Worm (Caenorhabditis elegans): ENCODE results near the gene lin-36.

Gene lin-36

DNA sequence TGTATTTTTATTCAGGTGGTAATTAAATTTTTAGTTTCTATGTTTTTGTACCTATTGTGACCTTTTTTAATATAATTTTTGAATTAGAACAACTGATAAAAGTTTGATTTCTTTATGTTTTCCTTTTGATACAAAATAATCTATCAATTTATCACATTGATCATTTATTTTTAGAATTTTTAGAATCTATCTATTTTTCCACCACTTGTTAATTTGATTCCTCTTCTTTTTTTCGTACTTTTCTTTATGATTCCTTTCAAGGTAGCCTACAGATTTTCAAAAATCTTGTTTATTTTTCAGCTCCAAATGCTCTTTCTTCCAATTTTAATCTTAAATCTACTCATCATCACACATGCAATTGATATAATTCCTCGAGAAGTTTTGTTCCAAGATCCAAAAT is 17.3 kb upstream of the lin-36 start, which contains the start of gene dpf-6:
Gene dpf-6, plus strand, starts transcription at position 301 of the 400 bp plus-strand sequence.
- no peak for TF ChIP-seq unc-39 (tag; optimal IDR thresholded peaks at IDR 0.05)
- TF ChIP-seq elt-3 (tag; optimal IDR thresholded peaks at IDR 0.05) = no peak
- TF ChIP-seq snpc-4 (tag; optimal IDR thresholded peaks at IDR 0.05) = no peak
- no peak for TF ChIP-seq tbx-8 (GFP tag; optimal IDR thresholded peaks at IDR 0.05)

DNA sequence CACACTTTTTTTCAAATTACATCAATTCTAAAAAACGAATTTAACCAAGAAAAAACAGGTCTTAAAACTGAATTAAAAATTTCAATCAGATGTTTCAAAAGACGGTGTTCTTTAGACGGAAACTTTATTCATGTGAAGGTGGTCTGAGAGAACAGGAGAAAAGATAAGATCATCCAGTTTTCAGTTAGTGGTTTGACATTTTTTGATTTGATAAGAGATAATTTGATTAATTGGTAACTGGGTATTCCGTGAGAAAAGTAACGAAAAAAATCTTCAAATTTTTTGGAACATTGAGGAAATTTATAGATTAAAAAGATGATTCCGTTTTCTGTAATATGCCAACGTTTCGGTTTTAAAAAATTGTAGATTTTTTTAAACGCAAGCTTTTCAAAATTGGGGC is 15.8 kb upstream of the lin-36 start:
- TF ChIP-seq elt-3 (tag; optimal IDR thresholded peaks at IDR 0.05) = no peak

DNA sequence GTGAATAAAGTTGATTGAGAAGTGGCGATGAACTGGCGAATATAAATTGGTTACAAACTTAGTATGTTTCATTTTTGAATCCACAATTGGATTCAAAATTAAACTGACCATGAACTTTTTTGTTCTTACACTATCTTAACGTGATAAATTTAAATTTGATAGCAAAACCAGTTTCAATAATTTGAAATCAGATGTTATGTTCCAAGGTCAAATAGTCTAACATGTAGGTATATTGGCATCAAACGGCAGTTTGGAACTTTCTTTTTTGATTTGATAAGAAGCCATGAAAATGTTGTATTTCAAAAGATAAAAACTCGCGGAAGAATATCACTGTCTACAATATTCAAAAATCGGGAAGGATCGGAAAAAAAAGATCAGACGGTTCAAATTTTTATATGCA is 15.4 kb upstream of the lin-36 start:
- TF ChIP-seq mab-5 (tag; optimal IDR thresholded peaks at IDR 0.05) (no peak), cnd-1 (tag; optimal IDR thresholded peaks at IDR 0.05) (no peak), pha-4 (tag; optimal IDR thresholded peaks at IDR 0.05) (no peak), nhr-28 (tag; optimal IDR thresholded peaks at IDR 0.05) (no peak), elt-3 (tag; optimal IDR thresholded peaks at IDR 0.05) (no peak), lin-32 (GFP tag; optimal IDR thresholded peaks at IDR 0.05) (no peak), ceh-43 (GFP tag; optimal IDR thresholded peaks at IDR 0.05) (no peak), lin-13 (tag; optimal IDR thresholded peaks at IDR 0.05) (no peak), mep-1 (tag; optimal IDR thresholded peaks at IDR 0.05) (no peak), unc-62 (GFP tag; optimal IDR thresholded peaks at IDR 0.05) (no peak), sptf-1 (tag; optimal IDR thresholded peaks at IDR 0.05) (no peak), unc-39 (tag; optimal IDR thresholded peaks at IDR 0.05) (no peak), tbx-8 (GFP tag; optimal IDR thresholded peaks at IDR 0.05) (no peak)

DNA sequence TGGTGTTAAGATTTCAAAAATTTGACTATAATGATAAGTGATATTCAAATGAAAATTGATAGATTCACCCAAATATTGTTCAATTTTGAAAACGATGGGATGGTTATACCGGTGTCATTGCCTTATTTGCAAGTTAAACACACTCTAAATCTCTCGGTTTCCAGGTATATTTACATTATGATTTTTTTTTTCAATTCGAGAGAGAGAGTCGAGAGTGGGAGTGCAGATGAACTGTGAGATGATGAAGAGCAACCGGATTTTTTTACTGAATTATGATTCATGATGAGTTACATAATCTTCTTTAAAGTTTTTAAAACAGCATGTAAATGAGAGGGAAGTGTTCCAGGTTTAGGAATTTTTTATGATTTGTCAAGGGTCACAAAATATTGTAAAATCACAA is 12.9 kb upstream of the lin-36 start, which contains the start of gene F44B9.10:
Gene F44B9.10, minus strand, starts transcription at position 101 of the 400 bp plus-strand sequence.
- TF ChIP-seq bed-3 (GFP tag; optimal IDR thresholded peaks at IDR 0.05) = no peak
- TF ChIP-seq nhr-237 (tag; optimal IDR thresholded peaks at IDR 0.05) = no peak
- TF ChIP-seq sptf-1 (tag; optimal IDR thresholded peaks at IDR 0.05) = no peak
- TF ChIP-seq unc-120 (tag; optimal IDR thresholded peaks at IDR 0.05; ENCODE audit: poor library complexity, severe bottlenecking) = no peak
- no peak for TF ChIP-seq tbx-8 (GFP tag; optimal IDR thresholded peaks at IDR 0.05)
- TF ChIP-seq ham-2 (GFP tag; optimal IDR thresholded peaks at IDR 0.05) = no peak
- TF ChIP-seq snpc-4 (tag; optimal IDR thresholded peaks at IDR 0.05) = no peak
- no peak for TF ChIP-seq zip-8 (tag; optimal IDR thresholded peaks at IDR 0.05)
- TF ChIP-seq drap-1 (GFP tag; optimal IDR thresholded peaks at IDR 0.05) = no peak

DNA sequence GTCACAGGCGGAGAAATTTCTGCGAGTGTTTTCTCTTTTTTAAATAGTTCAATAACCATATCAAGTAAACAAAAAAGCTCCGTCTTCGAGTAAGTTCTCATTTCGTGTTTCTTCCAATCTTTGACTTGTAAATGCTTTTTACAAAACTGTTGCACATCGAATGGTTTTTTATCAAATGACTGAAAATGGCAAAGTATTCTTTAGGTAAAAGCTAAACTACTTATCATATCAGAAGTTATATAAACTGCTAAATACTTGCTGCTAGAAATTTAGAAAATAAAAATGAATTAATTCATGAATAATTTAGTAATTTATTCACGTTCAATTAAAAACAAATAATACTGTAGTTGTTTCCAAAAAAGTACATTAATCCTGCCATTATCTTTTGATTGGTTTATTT is 10.3 kb upstream of the lin-36 start, which contains the start of gene F44B9.9:
Gene F44B9.9, minus strand, starts transcription at position 101 of the 400 bp plus-strand sequence.
- no peak for TF ChIP-seq sptf-1 (tag; optimal IDR thresholded peaks at IDR 0.05)
- TF ChIP-seq elt-3 (tag; optimal IDR thresholded peaks at IDR 0.05) = no peak
- no peak for TF ChIP-seq lsy-2 (tag; optimal IDR thresholded peaks at IDR 0.05)
- no peak for TF ChIP-seq ceh-43 (GFP tag; optimal IDR thresholded peaks at IDR 0.05)

DNA sequence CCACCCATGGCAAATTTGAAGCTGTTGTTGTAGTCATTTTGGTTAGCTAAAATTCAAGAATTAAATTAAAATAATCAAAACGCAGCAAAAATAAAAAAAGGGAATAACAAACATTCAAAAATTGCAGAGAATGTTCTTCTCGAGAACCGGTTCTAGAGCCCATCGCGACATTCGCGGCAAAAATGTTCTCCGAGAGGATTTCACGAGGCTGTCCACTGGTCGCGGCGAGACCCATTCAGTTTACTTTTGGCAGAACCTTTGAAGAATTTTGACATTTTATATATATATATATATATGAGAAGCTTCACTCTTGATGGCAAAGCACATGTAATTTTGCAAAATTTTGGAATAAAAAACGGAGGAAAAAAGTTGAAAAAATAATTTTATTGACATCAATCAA is 8.8 kb upstream of the lin-36 start, which contains the start of gene F44B9.8:
Gene F44B9.8, minus strand, starts transcription at position 163 of the 400 bp plus-strand sequence.
- TF ChIP-seq mab-5 (tag; optimal IDR thresholded peaks at IDR 0.05) (no peak), M03D4.4 (tag; optimal IDR thresholded peaks at IDR 0.05) (no peak), ztf-11 (tag; optimal IDR thresholded peaks at IDR 0.05) (no peak), ceh-43 (GFP tag; optimal IDR thresholded peaks at IDR 0.05) (no peak), elt-3 (tag; optimal IDR thresholded peaks at IDR 0.05) (no peak), nhr-12 (tag; optimal IDR thresholded peaks at IDR 0.05) (no peak), pha-4 (tag; optimal IDR thresholded peaks at IDR 0.05) (peak; percentile 17), nhr-237 (tag; optimal IDR thresholded peaks at IDR 0.05) (peak; percentile 31), nhr-2 (tag; optimal IDR thresholded peaks at IDR 0.05) (no peak), lin-32 (GFP tag; optimal IDR thresholded peaks at IDR 0.05) (no peak), unc-62 (GFP tag; optimal IDR thresholded peaks at IDR 0.05) (no peak), lin-13 (tag; optimal IDR thresholded peaks at IDR 0.05) (no peak), snpc-4 (tag; optimal IDR thresholded peaks at IDR 0.05) (no peak), cnd-1 (tag; optimal IDR thresholded peaks at IDR 0.05) (no peak), mls-2 (tag; optimal IDR thresholded peaks at IDR 0.05) (no peak), ceh-83 (GFP tag; optimal IDR thresholded peaks at IDR 0.05) (no peak), unc-120 (tag; optimal IDR thresholded peaks at IDR 0.05; ENCODE audit: poor library complexity, severe bottlenecking) (no peak), blmp-1 (tag; optimal IDR thresholded peaks at IDR 0.05) (no peak), unc-39 (tag; optimal IDR thresholded peaks at IDR 0.05) (no peak), ham-2 (GFP tag; optimal IDR thresholded peaks at IDR 0.05) (no peak), bed-3 (GFP tag; optimal IDR thresholded peaks at IDR 0.05) (no peak), lsy-2 (tag; optimal IDR thresholded peaks at IDR 0.05) (peak; percentile 39)

Measured in whole organism, mixed stage, embryonic.